Worm (Caenorhabditis elegans): Measurements from ENCODE around the gene Y54G2A.49.

Gene Y54G2A.49

ce11 chrIV:2850586-2850985 lies 2.5 kb downstream of the Y54G2A.49 start, which contains the start of gene clec-85:
TSS of gene clec-85 (plus strand) at chrIV:2850886.
- TF ChIP-seq med-1 (GFP tag; optimal IDR thresholded peaks at IDR 0.05; ENCODE audit: insufficient read depth) (no peak), ref-1 (GFP tag; conservative IDR thresholded peaks at IDR 0.05) (no peak), T22C8.4 (GFP tag; IDR thresholded peaks at IDR 0.05) (no peak), flt-1 (GFP tag; IDR thresholded peaks at IDR 0.05) (no peak), ztf-29 (GFP tag; IDR thresholded peaks at IDR 0.05) (no peak), tab-1 (GFP tag; IDR thresholded peaks at IDR 0.05) (no peak), cog-1 (tag; optimal IDR thresholded peaks at IDR 0.05) (no peak), ztf-23 (GFP tag; IDR thresholded peaks at IDR 0.05) (no peak), klf-2 (GFP tag; conservative IDR thresholded peaks at IDR 0.05) (no peak)

ce11 chrIV:2849269-2849668 lies 3.8 kb downstream of the Y54G2A.49 start:
- no peak for TF ChIP-seq flt-1 (GFP tag; IDR thresholded peaks at IDR 0.05)
- TF ChIP-seq ref-1 (GFP tag; conservative IDR thresholded peaks at IDR 0.05), result no peak
- no peak for TF ChIP-seq cog-1 (tag; optimal IDR thresholded peaks at IDR 0.05)
- no peak for TF ChIP-seq med-1 (GFP tag; optimal IDR thresholded peaks at IDR 0.05; ENCODE audit: insufficient read depth)
- TF ChIP-seq ztf-29 (GFP tag; IDR thresholded peaks at IDR 0.05), result no peak
- TF ChIP-seq ztf-23 (GFP tag; IDR thresholded peaks at IDR 0.05), result no peak
- TF ChIP-seq T22C8.4 (GFP tag; IDR thresholded peaks at IDR 0.05), result no peak

ce11 chrIV:2846264-2846663 lies 6.8 kb downstream of the Y54G2A.49 start, which contains the start of gene Y54G2A.40:
TSS of gene Y54G2A.40 (plus strand) at chrIV:2846476.
- TF ChIP-seq med-1 (GFP tag; optimal IDR thresholded peaks at IDR 0.05; ENCODE audit: insufficient read depth) (no peak), klf-2 (GFP tag; conservative IDR thresholded peaks at IDR 0.05) (no peak), T22C8.4 (GFP tag; IDR thresholded peaks at IDR 0.05) (no peak), flt-1 (GFP tag; IDR thresholded peaks at IDR 0.05) (no peak), tab-1 (GFP tag; IDR thresholded peaks at IDR 0.05) (no peak), ref-1 (GFP tag; conservative IDR thresholded peaks at IDR 0.05) (no peak), cog-1 (tag; optimal IDR thresholded peaks at IDR 0.05) (no peak), ztf-29 (GFP tag; IDR thresholded peaks at IDR 0.05) (no peak), ztf-23 (GFP tag; IDR thresholded peaks at IDR 0.05) (no peak)

- TF ChIP-seq med-1 (GFP tag; optimal IDR thresholded peaks at IDR 0.05; ENCODE audit: insufficient read depth), result no peak
- TF ChIP-seq ztf-29 (GFP tag; IDR thresholded peaks at IDR 0.05), result no peak
- TF ChIP-seq ztf-23 (GFP tag; IDR thresholded peaks at IDR 0.05), result no peak
- TF ChIP-seq ref-1 (GFP tag; conservative IDR thresholded peaks at IDR 0.05), result no peak
- TF ChIP-seq T22C8.4 (GFP tag; IDR thresholded peaks at IDR 0.05), result no peak
- no peak for TF ChIP-seq klf-2 (GFP tag; conservative IDR thresholded peaks at IDR 0.05)
- TF ChIP-seq tab-1 (GFP tag; IDR thresholded peaks at IDR 0.05), result no peak
- no peak for TF ChIP-seq flt-1 (GFP tag; IDR thresholded peaks at IDR 0.05)
Observed at ce11 chrIV:2843882-2844281, 9.2 kb downstream of the Y54G2A.49 start, which contains the start of gene Y54G2A.15. TSS of gene Y54G2A.15 (minus strand) at chrIV:2843982.

- TF ChIP-seq tab-1 (GFP tag; IDR thresholded peaks at IDR 0.05) (no peak), klf-2 (GFP tag; conservative IDR thresholded peaks at IDR 0.05) (no peak), med-1 (GFP tag; optimal IDR thresholded peaks at IDR 0.05; ENCODE audit: insufficient read depth) (no peak), ztf-23 (GFP tag; IDR thresholded peaks at IDR 0.05) (no peak), ztf-29 (GFP tag; IDR thresholded peaks at IDR 0.05) (no peak), cog-1 (tag; optimal IDR thresholded peaks at IDR 0.05) (no peak), flt-1 (GFP tag; IDR thresholded peaks at IDR 0.05) (no peak), ref-1 (GFP tag; conservative IDR thresholded peaks at IDR 0.05) (no peak), T22C8.4 (GFP tag; IDR thresholded peaks at IDR 0.05) (no peak)
Observed at ce11 chrIV:2842162-2842561, 10.9 kb downstream of the Y54G2A.49 start, which contains the start of gene clec-84. TSS of gene clec-84 (plus strand) at chrIV:2842462.

ce11 chrIV:2841260-2841659 lies 11.8 kb downstream of the Y54G2A.49 start, which contains the start of gene clec-83:
TSS of gene clec-83 (minus strand) at chrIV:2841472.
- TF ChIP-seq tab-1 (GFP tag; IDR thresholded peaks at IDR 0.05) (no peak), klf-2 (GFP tag; conservative IDR thresholded peaks at IDR 0.05) (no peak), ztf-23 (GFP tag; IDR thresholded peaks at IDR 0.05) (no peak), cog-1 (tag; optimal IDR thresholded peaks at IDR 0.05) (no peak), T22C8.4 (GFP tag; IDR thresholded peaks at IDR 0.05) (no peak), ztf-29 (GFP tag; IDR thresholded peaks at IDR 0.05) (no peak), ref-1 (GFP tag; conservative IDR thresholded peaks at IDR 0.05) (no peak), med-1 (GFP tag; optimal IDR thresholded peaks at IDR 0.05; ENCODE audit: insufficient read depth) (no peak), flt-1 (GFP tag; IDR thresholded peaks at IDR 0.05) (no peak)

- TF ChIP-seq ztf-23 (GFP tag; IDR thresholded peaks at IDR 0.05) (no peak), T22C8.4 (GFP tag; IDR thresholded peaks at IDR 0.05) (no peak), klf-2 (GFP tag; conservative IDR thresholded peaks at IDR 0.05) (no peak), ref-1 (GFP tag; conservative IDR thresholded peaks at IDR 0.05) (no peak), ztf-29 (GFP tag; IDR thresholded peaks at IDR 0.05) (no peak), tab-1 (GFP tag; IDR thresholded peaks at IDR 0.05) (no peak), med-1 (GFP tag; optimal IDR thresholded peaks at IDR 0.05; ENCODE audit: insufficient read depth) (no peak), cog-1 (tag; optimal IDR thresholded peaks at IDR 0.05) (no peak), flt-1 (GFP tag; IDR thresholded peaks at IDR 0.05) (no peak)
Observed at ce11 chrIV:2838308-2838707, 14.8 kb downstream of the Y54G2A.49 start, which contains the start of gene Y54G2A.7. TSS of gene Y54G2A.7 (plus strand) at chrIV:2838608.

- TF ChIP-seq ztf-23 (GFP tag; IDR thresholded peaks at IDR 0.05), result no peak
- TF ChIP-seq ztf-29 (GFP tag; IDR thresholded peaks at IDR 0.05), result no peak
- no peak for TF ChIP-seq cog-1 (tag; optimal IDR thresholded peaks at IDR 0.05)
- no peak for TF ChIP-seq med-1 (GFP tag; optimal IDR thresholded peaks at IDR 0.05; ENCODE audit: insufficient read depth)
- TF ChIP-seq tab-1 (GFP tag; IDR thresholded peaks at IDR 0.05), result no peak
- no peak for TF ChIP-seq klf-2 (GFP tag; conservative IDR thresholded peaks at IDR 0.05)
- no peak for TF ChIP-seq T22C8.4 (GFP tag; IDR thresholded peaks at IDR 0.05)
- TF ChIP-seq flt-1 (GFP tag; IDR thresholded peaks at IDR 0.05), result no peak
- no peak for TF ChIP-seq ref-1 (GFP tag; conservative IDR thresholded peaks at IDR 0.05)
Observed at ce11 chrIV:2835364-2835763, 17.7 kb downstream of the Y54G2A.49 start, which contains the start of gene clec-82. TSS of gene clec-82 (plus strand) at chrIV:2835664.

- TF ChIP-seq ztf-29 (GFP tag; IDR thresholded peaks at IDR 0.05), result no peak
- no peak for TF ChIP-seq T22C8.4 (GFP tag; IDR thresholded peaks at IDR 0.05)
- no peak for TF ChIP-seq med-1 (GFP tag; optimal IDR thresholded peaks at IDR 0.05; ENCODE audit: insufficient read depth)
- TF ChIP-seq ref-1 (GFP tag; conservative IDR thresholded peaks at IDR 0.05), result no peak
- no peak for TF ChIP-seq flt-1 (GFP tag; IDR thresholded peaks at IDR 0.05)
- no peak for TF ChIP-seq klf-2 (GFP tag; conservative IDR thresholded peaks at IDR 0.05)
- TF ChIP-seq tab-1 (GFP tag; IDR thresholded peaks at IDR 0.05), result no peak
- TF ChIP-seq ztf-23 (GFP tag; IDR thresholded peaks at IDR 0.05), result no peak
- TF ChIP-seq cog-1 (tag; optimal IDR thresholded peaks at IDR 0.05), result no peak
Observed at ce11 chrIV:2834516-2834915, 18.5 kb downstream of the Y54G2A.49 start, which contains the start of gene pudl-2. TSS of gene pudl-2 (plus strand) at chrIV:2834816.

Data from whole organism, midembryonic.